Fruit fly (Drosophila melanogaster): ENCODE data around the gene Alp1.

Alp1 gene

dm6 chr3L:21433098-21433497, 11.5 kb downstream of the Alp1 start, which contains the start of the genes barc and Aef1 (continued):
- TF ChIP-seq CG6689 (GFP tag; IDR thresholded peaks at IDR 0.05) (peak; percentile 88), phol (tag; optimal IDR thresholded peaks at IDR 0.05) (peak; percentile 92), esg (GFP tag; conservative IDR thresholded peaks at IDR 0.05) (peak; percentile 88), CG8359 (GFP tag; optimal IDR thresholded peaks at IDR 0.05; ENCODE audit: borderline replicate concordance) (no peak), crp (GFP tag; optimal IDR thresholded peaks at IDR 0.05) (peak in 1 of 2 experiments; percentile 39), Vsx1 (GFP tag; optimal IDR thresholded peaks at IDR 0.05) (no peak), Xbp1 (GFP tag; optimal IDR thresholded peaks at IDR 0.05) (peak; percentile 94), trem (tag; optimal IDR thresholded peaks at IDR 0.05) (peak; percentile 88), C15 (GFP tag; IDR thresholded peaks at IDR 0.05) (peak; percentile 69; the same call in 1 of the 3 replicates), gfzf (GFP tag; optimal IDR thresholded peaks at IDR 0.05) (peak; percentile 78), CG13624 (GFP tag; optimal IDR thresholded peaks at IDR 0.05) (peak; percentile 81), CG12236 (GFP tag; optimal IDR thresholded peaks at IDR 0.05) (peak; percentile 60), CG1832 (GFP tag; optimal IDR thresholded peaks at IDR 0.05) (no peak), CG14860 (GFP tag; IDR thresholded peaks at IDR 0.05; ENCODE audit: partially characterized antibody) (peak; percentile 92), CG8478 (optimal IDR thresholded peaks at IDR 0.05) (no peak), Gug (GFP tag; IDR thresholded peaks at IDR 0.05) (peak; percentile 94), ind (GFP tag; optimal IDR thresholded peaks at IDR 0.05) (peak; percentile 92), row (GFP tag; IDR thresholded peaks at IDR 0.05) (peak; percentile 99), CG2202 (tag; optimal IDR thresholded peaks at IDR 0.05) (peak; percentile 63), aop (GFP tag; IDR thresholded peaks at IDR 0.05) (0 out of 2 replicates have a peak, but pooled peaks have one; percentile 7), CG34376 (GFP tag; optimal IDR thresholded peaks at IDR 0.05) (peak; percentile 64), CG17829 (tag; optimal IDR thresholded peaks at IDR 0.05) (peak; percentile 81), slp2 (GFP tag; optimal IDR thresholded peaks at IDR 0.05) (peak; percentile 84), br (optimal IDR thresholded peaks at IDR 0.05) (no peak), CG4424 (GFP tag; optimal IDR thresholded peaks at IDR 0.05) (peak; percentile 90), CG10274 (GFP tag; optimal IDR thresholded peaks at IDR 0.05) (peak; percentile 43), Taf1 (GFP tag; IDR thresholded peaks at IDR 0.05) (peak; percentile 83; the same call in 1 of the 2 replicates), CG12744 (GFP tag; optimal IDR thresholded peaks at IDR 0.05) (peak; percentile 62), BEAF-32 (GFP tag; optimal IDR thresholded peaks at IDR 0.05) (peak; percentile 96), Dfd (GFP tag; optimal IDR thresholded peaks at IDR 0.05) (no peak), CG13287 (GFP tag; IDR thresholded peaks at IDR 0.05; ENCODE audit: partially characterized antibody) (peak; percentile 83), pita (GFP tag; optimal IDR thresholded peaks at IDR 0.05) (no peak), da (GFP tag; optimal IDR thresholded peaks at IDR 0.05) (peak; percentile 60), ATbp (GFP tag; optimal IDR thresholded peaks at IDR 0.05) (peak; percentile 42), CG3847 (GFP tag; IDR thresholded peaks at IDR 0.05) (peak; percentile 94), CG15073 (GFP tag; optimal IDR thresholded peaks at IDR 0.05) (peak; percentile 59), CG1529 (GFP tag; optimal IDR thresholded peaks at IDR 0.05) (peak; percentile 54), CG13123 (GFP tag; optimal IDR thresholded peaks at IDR 0.05) (peak; percentile 78), sob (GFP tag; IDR thresholded peaks at IDR 0.05) (peak; percentile 89), CrebB (tag; optimal IDR thresholded peaks at IDR 0.05) (peak; percentile 59), CG42726 (GFP tag; IDR thresholded peaks at IDR 0.05; ENCODE audit: partially characterized antibody) (peak; percentile 55; the same call in 1 of the 2 replicates), peb (GFP tag; IDR thresholded peaks at IDR 0.05) (peak; percentile 64), nau (GFP tag; optimal IDR thresholded peaks at IDR 0.05) (no peak), gce (GFP tag; IDR thresholded peaks at IDR 0.05) (peak; percentile 63; the same call in 1 of the 3 replicates), B-H1 (GFP tag; IDR thresholded peaks at IDR 0.05) (peak; percentile 79; the same call in 2 of the 3 replicates), CG18599 (GFP tag; optimal IDR thresholded peaks at IDR 0.05) (no peak), unpg (GFP tag; optimal IDR thresholded peaks at IDR 0.05) (peak; percentile 85), CG2678 (tag; optimal IDR thresholded peaks at IDR 0.05) (peak; percentile 87), bbx (GFP tag; IDR thresholded peaks at IDR 0.05; ENCODE audit: partially characterized antibody) (peak; percentile 46; the same call in 1 of the 2 replicates), D (optimal IDR thresholded peaks at IDR 0.05) (no peak), D (GFP tag; optimal IDR thresholded peaks at IDR 0.05) (peak; percentile 65)

All from whole organism, embryonic.